Worm (Caenorhabditis elegans) whole organism, L2 larva: ENCODE measurements around the gene C42C1.12.

Source experiments
- egl-27 ChIP-seq: sonication (generic microtip); optimal IDR thresholded peaks from 3 replicates; lab custom pipeline; 2017; ENCODE audit warnings: missing biosample characterization, missing genetic modification reagents, missing genetic modification characterization
- nhr-237 ChIP-seq: fragments of 150-350 bp; optimal IDR thresholded peaks from 2 replicates; lab custom pipeline; 2014; ENCODE audit warnings: missing biosample characterization, missing genetic modification characterization
- nhr-25 ChIP-seq: fragments of 150-350 bp; sonication (generic microtip); optimal IDR thresholded peaks from 3 replicates; lab custom pipeline; 2014; ENCODE audit warnings: missing biosample characterization, missing genetic modification characterization

DNA sequence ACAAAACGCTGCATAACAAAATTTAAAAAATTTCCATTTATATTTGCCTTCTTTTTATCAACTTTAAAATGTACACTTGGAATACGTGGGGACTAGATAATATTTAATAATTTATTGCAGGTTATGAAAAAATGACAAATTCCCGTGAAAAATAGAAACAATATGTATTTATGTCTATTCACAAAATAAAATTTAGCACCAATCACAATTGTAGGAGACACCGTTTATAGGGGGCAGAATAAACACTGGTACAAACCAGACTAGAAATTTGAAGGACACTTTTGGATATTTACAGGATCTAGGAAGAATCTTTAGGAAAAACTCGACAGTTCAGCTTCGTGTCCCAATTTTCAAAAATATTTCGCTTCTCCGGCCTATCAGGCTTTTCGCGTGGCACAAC, 11.6 kb downstream of the C42C1.12 start, which contains the start of gene C42C1.3:
- TF ChIP-seq nhr-25 (no peak), nhr-237 (tag; lab: Kevin White, UChicago) (no peak), egl-27 (tag; lab: Kevin White, UChicago) (no peak)
